Fruit fly (Drosophila melanogaster) whole organism: ENCODE measurements around the gene PCID2.

Experiments used
- EcR ChIP-seq, 2 experiments: fragments of >200 bp; optimal IDR thresholded peaks; 2 replicates each; lab custom pipeline; 2017; ENCODE audit warnings: missing biosample characterization in 2 of 2, missing genetic modification characterization in 2 of 2, missing genetic modification reagents in 2 of 2
- pan ChIP-seq: fragments of >200 bp; optimal IDR thresholded peaks from 2 replicates; lab custom pipeline; 2017
- psq ChIP-seq: fragments of >200 bp; optimal IDR thresholded peaks from 2 replicates; lab custom pipeline; 2017
- usp ChIP-seq: fragments of >200 bp; optimal IDR thresholded peaks from 2 replicates; lab custom pipeline; 2017; ENCODE audit warnings: missing biosample characterization, missing genetic modification characterization, mixed read lengths

- TF ChIP-seq pan (no peak), psq (lab: Kevin White, UChicago) (no peak), EcR (GFP tag; optimal IDR thresholded peaks at IDR 0.05; lab: Kevin White, UChicago) (no peak), usp (GFP tag; lab: Kevin White, UChicago) (no peak)
Observed at dm6 chr3L:11596585-11597252, 29.5 kb upstream of the PCID2 start, which contains the start of gene CG7368.
